Fruit fly (Drosophila melanogaster) Kc167 (cell line): Measurements from ENCODE around the gene CG1738.

Experiments used
- h ChIP-seq: fragments of >200 bp; optimal IDR thresholded peaks from 3 replicates; lab custom pipeline; 2018; ENCODE audit warnings: missing external identifiers
- psq ChIP-seq: fragments of >200 bp; optimal IDR thresholded peaks from 2 replicates; lab custom pipeline; 2017; ENCODE audit warnings: missing external identifiers

- TF ChIP-seq psq (lab: Kevin White, UChicago): no peak
- no peak for TF ChIP-seq h
Observed at dm6 chrX:11326213-11326731, 22.6 kb upstream of the CG1738 start.
